Fruit fly (Drosophila melanogaster) whole organism, adult: ENCODE measurements around the gene Ndc1.

Experiments used
- CG11617 ChIP-seq: fragments of 200-800 bp; sonication (Bioruptor generic); optimal IDR thresholded peaks from 2 replicates; lab custom pipeline; 2017; ENCODE audit warnings: mild to moderate bottlenecking, missing biosample characterization, missing genetic modification reagents, missing genetic modification characterization
- cnc ChIP-seq, 2 experiments: fragments of >200 bp; optimal IDR thresholded peaks; 2 replicates each; lab custom pipeline; 2017
- pad ChIP-seq: fragments of 200-800 bp; sonication (Bioruptor generic); optimal IDR thresholded peaks from 3 replicates; lab custom pipeline; 2017; ENCODE audit warnings: missing biosample characterization, missing genetic modification characterization, mild to moderate bottlenecking, moderate library complexity, missing genetic modification reagents

DNA sequence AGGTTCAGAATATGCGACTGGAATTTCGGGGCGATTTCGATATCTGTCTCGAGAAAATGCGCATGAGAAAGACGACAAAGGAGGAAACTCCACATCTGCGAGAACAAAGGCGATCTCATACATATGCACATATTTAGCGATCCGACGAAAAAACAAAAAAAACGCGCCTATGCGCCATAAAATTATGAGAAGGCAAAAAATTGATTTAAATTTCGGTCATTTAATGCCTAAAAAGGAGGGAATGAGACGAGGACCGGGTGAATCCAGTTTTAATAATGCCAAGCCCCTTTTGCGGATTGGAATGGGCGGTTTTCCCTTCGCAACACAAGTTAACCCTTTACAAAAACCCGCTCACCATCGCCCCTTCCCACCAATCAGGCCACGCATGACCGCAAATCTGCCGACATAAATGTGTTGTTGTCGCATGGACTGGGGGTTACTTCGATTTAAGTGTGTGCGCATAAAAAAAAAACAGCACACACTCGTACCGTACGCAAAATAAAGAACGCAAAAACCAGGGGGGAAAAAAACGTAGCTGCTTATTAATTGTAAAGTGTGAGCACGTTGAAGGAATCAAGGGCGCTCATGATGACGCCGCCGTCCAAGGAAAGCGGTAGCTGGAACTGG is 9.7 kb upstream of the Ndc1 start:
- TF ChIP-seq pad (GFP tag; lab: Kevin White, UChicago) (no peak), CG11617 (GFP tag; lab: Kevin White, UChicago) (no peak), cnc (optimal IDR thresholded peaks at IDR 0.05; lab: Kevin White, UChicago) (no peak)
